Worm (Caenorhabditis elegans): ENCODE measurements around the gene F35A5.5.

DNA sequence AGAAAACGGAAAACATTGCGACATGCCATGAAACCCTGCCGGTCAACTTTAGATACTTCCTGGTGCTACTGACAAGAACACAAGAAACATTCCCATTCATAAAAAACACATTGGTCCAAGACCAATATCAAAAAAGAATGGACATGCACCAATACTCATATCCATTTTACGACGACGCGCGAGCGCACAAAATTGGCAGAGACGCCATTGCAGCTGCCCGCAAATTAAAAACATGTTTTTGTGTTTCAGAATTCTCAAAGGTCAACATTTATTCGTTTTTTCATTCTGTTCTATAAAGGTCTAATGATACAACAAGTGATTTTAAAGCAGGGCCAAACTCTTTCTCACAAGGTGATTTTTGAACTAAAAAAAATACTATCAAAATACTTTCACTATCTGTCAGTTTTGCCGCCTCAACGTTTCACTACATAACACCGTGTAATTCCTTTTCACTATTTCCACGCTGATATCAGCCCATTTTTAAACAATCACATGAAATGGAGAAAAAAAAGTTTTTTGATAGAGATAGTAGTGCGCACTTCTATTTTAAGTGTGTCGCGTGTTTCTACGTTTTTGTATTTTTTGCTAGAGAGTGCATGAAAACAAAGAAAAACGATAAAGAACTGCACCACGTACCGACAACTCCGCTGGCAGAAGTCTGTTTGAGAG, 23.4 kb upstream of the F35A5.5 start:
- TF ChIP-seq blmp-1 (tag; optimal IDR thresholded peaks at IDR 0.05; ENCODE audit: insufficient read depth) (peak; percentile 91), egl-27 (tag; optimal IDR thresholded peaks at IDR 0.05) (no peak), nhr-11 (tag; optimal IDR thresholded peaks at IDR 0.05) (no peak), ceh-16 (tag; optimal IDR thresholded peaks at IDR 0.05) (no peak)
